Worm (Caenorhabditis elegans) whole organism, L4 larva: ENCODE results near the gene algn-7.
"Not testable (repeated sequence)": the region's sequence is repeated elsewhere in the genome, so short reads cannot be mapped to it uniquely, and the experiment has no call there.

ENCODE experiments used
- F37D6.2 ChIP-seq: sonication (generic microtip); optimal IDR thresholded peaks from 2 replicates; lab custom pipeline; 2016; ENCODE audit warnings: mild to moderate bottlenecking, missing genetic modification characterization, missing compliant biosample characterization
- aha-1 ChIP-seq: fragments of 150-350 bp; peaks from one replicate; lab custom pipeline; 2014; ENCODE audit warnings: missing biosample characterization, missing genetic modification characterization
- aly-2 ChIP-seq: sonication (generic microtip); optimal IDR thresholded peaks from 2 replicates; lab custom pipeline; 2018; ENCODE audit warnings: missing biosample characterization, missing genetic modification characterization
- ama-1 ChIP-seq: fragments of 150-350 bp; optimal IDR thresholded peaks from 2 replicates; lab custom pipeline; 2014; ENCODE audit warnings: inconsistent platforms, mixed read lengths
- ceh-20 ChIP-seq: fragments of 200-800 bp; sonication (Bioruptor generic); IDR thresholded peaks from 2 replicates; pipeline ENCODE4 v1.3.6; 2022; ENCODE audit warnings: missing genetic modification reagents, missing genetic modification characterization, missing compliant biosample characterization
- ceh-44 ChIP-seq: fragments of 200-800 bp; sonication (Bioruptor generic); IDR thresholded peaks from 2 replicates; pipeline ENCODE4 v1.3.6; 2022; ENCODE audit warnings: missing genetic modification reagents, missing genetic modification characterization, missing compliant biosample characterization
- daf-12 ChIP-seq: fragments of 150-350 bp; optimal IDR thresholded peaks from 2 replicates; lab custom pipeline; 2014; ENCODE audit warnings: missing biosample characterization, missing genetic modification reagents, missing genetic modification characterization
- daf-16 ChIP-seq, 3 experiments: sonication (generic microtip); optimal IDR thresholded peaks; 2 replicates each; lab custom pipeline; 2016 to 2017; ENCODE audit warnings: missing genetic modification characterization in 3 of 3, missing genetic modification reagents in 3 of 3, mild to moderate bottlenecking in 2 of 3, missing compliant biosample characterization in 2 of 3, missing biosample characterization in 1 of 3, moderate library complexity in 1 of 3
- dmd-8 ChIP-seq: fragments of 200-800 bp; sonication (Bioruptor generic); IDR thresholded peaks from 2 replicates; pipeline ENCODE4 v1.3.6; 2022; ENCODE audit warnings: missing genetic modification characterization, missing compliant biosample characterization
- dmd-9 ChIP-seq: fragments of 200-800 bp; sonication (Bioruptor generic); IDR thresholded peaks from 2 replicates; pipeline ENCODE4 v1.3.6; 2022; ENCODE audit warnings: missing genetic modification reagents, missing genetic modification characterization, missing compliant biosample characterization
- egl-27 ChIP-seq: sonication (generic microtip); optimal IDR thresholded peaks from 3 replicates; lab custom pipeline; 2017; ENCODE audit warnings: missing biosample characterization, missing genetic modification reagents, missing genetic modification characterization
- egl-43 ChIP-seq: fragments of 200-800 bp; sonication (Bioruptor generic); IDR thresholded peaks from 2 replicates; pipeline ENCODE4 v1.3.6; 2022; ENCODE audit warnings: missing genetic modification reagents, missing genetic modification characterization, missing compliant biosample characterization
- fkh-10 ChIP-seq: fragments of 150-350 bp; optimal IDR thresholded peaks from 2 replicates; lab custom pipeline; 2014; ENCODE audit warnings: missing biosample characterization, missing genetic modification reagents, missing genetic modification characterization
- fos-1 ChIP-seq: fragments of 150-350 bp; optimal IDR thresholded peaks from 2 replicates; lab custom pipeline; 2014; ENCODE audit warnings: missing biosample characterization, missing genetic modification characterization
- gei-8 ChIP-seq: fragments of 200-800 bp; sonication (Bioruptor generic); optimal IDR thresholded peaks from 2 replicates; lab custom pipeline; 2018; ENCODE audit warnings: mild to moderate bottlenecking, missing genetic modification characterization, missing compliant biosample characterization
- lim-7 ChIP-seq: fragments of 200-800 bp; sonication (Bioruptor generic); IDR thresholded peaks from 2 replicates; pipeline ENCODE4 v1.3.6; 2022; ENCODE audit warnings: missing genetic modification characterization, missing compliant biosample characterization
- lin-38 ChIP-seq: fragments of 200-800 bp; sonication (Bioruptor generic); IDR thresholded peaks from 2 replicates; pipeline ENCODE4 v1.3.6; 2022; ENCODE audit warnings: missing genetic modification reagents, missing genetic modification characterization, missing compliant biosample characterization
- lir-3 ChIP-seq: sonication (generic microtip); optimal IDR thresholded peaks from 2 replicates; lab custom pipeline; 2016; ENCODE audit warnings: mild to moderate bottlenecking, missing genetic modification characterization, missing compliant biosample characterization
- lsy-2 ChIP-seq, 2 experiments: fragments of 150-350 bp in 1 of 2; sonication (generic microtip) in 1 of 2; optimal IDR thresholded peaks; 2 replicates each; lab custom pipeline; 2014 to 2017; ENCODE audit warnings: missing biosample characterization in 2 of 2, missing genetic modification characterization in 2 of 2
- mep-1 ChIP-seq: fragments of 150-350 bp; sonication (generic microtip); optimal IDR thresholded peaks from 3 replicates; lab custom pipeline; 2014; ENCODE audit warnings: missing biosample characterization, missing genetic modification characterization
- nhr-102 ChIP-seq: sonication (generic microtip); optimal IDR thresholded peaks from 2 replicates; lab custom pipeline; 2016; ENCODE audit warnings: mild to moderate bottlenecking, missing genetic modification characterization, moderate library complexity, missing compliant biosample characterization
- nhr-28 ChIP-seq: fragments of 150-350 bp; optimal IDR thresholded peaks from 2 replicates; lab custom pipeline; 2014; ENCODE audit warnings: missing biosample characterization, missing genetic modification characterization
- nhr-76 ChIP-seq: fragments of 150-350 bp; optimal IDR thresholded peaks from 2 replicates; lab custom pipeline; 2014; ENCODE audit warnings: missing biosample characterization, missing genetic modification characterization
- php-3 ChIP-seq: fragments of 200-800 bp; sonication (Bioruptor generic); IDR thresholded peaks from 2 replicates; pipeline ENCODE4 v1.3.6; 2022; ENCODE audit warnings: missing genetic modification reagents, missing genetic modification characterization, missing compliant biosample characterization
- pqm-1 ChIP-seq: sonication (generic microtip); optimal IDR thresholded peaks from 2 replicates; lab custom pipeline; 2017; ENCODE audit warnings: missing biosample characterization, missing genetic modification characterization
- snpc-1.2 ChIP-seq: fragments of 200-800 bp; sonication (Bioruptor generic); IDR thresholded peaks from 2 replicates; pipeline ENCODE4 v1.3.6; 2022; ENCODE audit warnings: missing genetic modification reagents, missing genetic modification characterization, missing compliant biosample characterization
- unc-62 ChIP-seq, 3 experiments: fragments of 150-350 bp in 1 of 3; sonication (generic microtip); optimal IDR thresholded peaks in 2 of 3; peaks in 1 of 3; 1 replicate in 1 of 3; 2 replicates in 2 of 3; lab custom pipeline; 2014 to 2017; ENCODE audit warnings: missing biosample characterization in 3 of 3, missing genetic modification characterization in 3 of 3, missing genetic modification reagents in 3 of 3, missing genotype in 1 of 3
- zfp-3 ChIP-seq: fragments of 200-800 bp; sonication (Bioruptor generic); conservative IDR thresholded peaks from 2 replicates; pipeline ENCODE4 v1.3.6; 2022; ENCODE audit warnings: missing genetic modification reagents, missing genetic modification characterization, missing compliant biosample characterization

The algn-7 gene

DNA sequence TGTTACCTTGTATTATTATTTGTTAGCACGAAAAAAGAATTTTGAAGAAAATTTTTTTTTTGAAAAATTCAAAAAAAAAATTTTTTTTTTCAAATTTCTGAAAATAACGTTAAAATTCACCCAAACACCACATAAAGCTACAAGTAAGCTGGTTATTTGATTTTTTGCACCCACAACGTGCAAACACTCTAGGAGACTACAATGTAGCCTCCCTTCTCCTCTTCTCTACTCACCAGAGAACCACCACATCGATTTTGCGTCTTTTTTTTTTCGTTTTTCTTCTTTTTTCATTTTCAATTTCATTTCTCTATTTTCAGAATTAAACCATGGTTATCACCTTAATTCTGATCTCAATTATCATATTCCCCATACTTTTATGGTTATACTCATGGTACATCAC is 21.0 kb upstream of the algn-7 start, which contains the start of gene abhd-3.1:
Gene abhd-3.1, plus strand, starts transcription at position 318 of the 400 bp plus-strand sequence.
- peak; percentile 3 for TF ChIP-seq mep-1 (tag; lab: Kevin White, UChicago)
- TF ChIP-seq aha-1 (tag; lab: Kevin White, UChicago): peak; percentile 91
- TF ChIP-seq nhr-28: peak; percentile 22
- peak in 1 of 2 experiments; percentile 32 for TF ChIP-seq unc-62 (GFP tag; optimal IDR thresholded peaks at IDR 0.05 in 1 of 2; lab: Kevin White, UChicago)
- TF ChIP-seq unc-62 (tag; optimal IDR thresholded peaks at IDR 0.05; lab: Kevin White, UChicago): no peak
- no peak for TF ChIP-seq fkh-10 (GFP tag; lab: Kevin White, UChicago)
- TF ChIP-seq nhr-102 (tag; lab: Kevin White, UChicago): no peak

DNA sequence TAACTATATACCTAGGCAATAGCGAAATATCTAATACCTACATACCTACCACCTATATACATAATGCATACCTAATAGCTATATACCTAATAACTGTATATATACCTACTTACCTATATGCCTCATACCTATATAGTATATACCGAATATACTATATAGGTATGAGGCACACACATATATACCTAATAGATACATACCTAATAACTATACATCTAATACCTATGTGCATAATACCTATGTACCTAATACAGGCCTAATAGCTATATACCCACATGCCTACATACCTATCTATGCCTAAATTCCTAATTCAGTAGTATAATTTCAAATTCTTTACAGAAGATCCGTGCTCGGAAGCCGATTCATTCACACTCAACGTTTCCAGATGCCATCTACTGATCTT is 20.4 kb upstream of the algn-7 start:
- no peak for TF ChIP-seq php-3 (GFP tag; lab: Robert Waterston, UW)
- TF ChIP-seq fos-1 (tag; lab: Kevin White, UChicago): no peak
- no peak for TF ChIP-seq daf-12 (tag; lab: Kevin White, UChicago)
- no peak for TF ChIP-seq lsy-2 (tag; optimal IDR thresholded peaks at IDR 0.05; lab: Kevin White, UChicago)
- peak in 1 of 2 experiments; percentile 72 for TF ChIP-seq unc-62 (GFP tag; optimal IDR thresholded peaks at IDR 0.05 in 1 of 2; lab: Kevin White, UChicago)
- TF ChIP-seq unc-62 (tag; optimal IDR thresholded peaks at IDR 0.05; lab: Kevin White, UChicago): no peak

DNA sequence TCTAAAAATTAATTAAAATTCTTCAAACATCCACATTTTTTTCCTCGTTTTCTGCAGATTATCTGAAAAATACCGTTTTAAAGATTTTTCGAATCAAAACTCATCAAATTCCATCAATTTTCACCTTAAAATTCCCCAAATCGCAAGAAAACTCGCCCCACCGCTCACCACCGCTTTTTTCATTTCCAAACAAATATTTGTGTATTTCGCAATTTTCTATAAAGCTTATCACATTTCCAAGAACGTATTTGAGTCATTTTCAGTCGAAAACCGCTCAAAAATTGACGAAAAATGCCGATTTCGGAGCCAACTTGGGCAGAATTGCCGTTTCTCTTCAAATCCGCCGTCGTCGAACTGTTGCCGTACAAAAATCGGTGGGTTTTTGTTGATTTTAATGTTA is 15.6 kb upstream of the algn-7 start, which contains the start of gene Y60A3A.8:
Gene Y60A3A.8, plus strand, starts transcription at position 258 of the 400 bp plus-strand sequence.
- not testable (repeated sequence) for TF ChIP-seq lir-3 (tag; lab: Kevin White, UChicago); dmd-8 (GFP tag; lab: Robert Waterston, UW); egl-27

DNA sequence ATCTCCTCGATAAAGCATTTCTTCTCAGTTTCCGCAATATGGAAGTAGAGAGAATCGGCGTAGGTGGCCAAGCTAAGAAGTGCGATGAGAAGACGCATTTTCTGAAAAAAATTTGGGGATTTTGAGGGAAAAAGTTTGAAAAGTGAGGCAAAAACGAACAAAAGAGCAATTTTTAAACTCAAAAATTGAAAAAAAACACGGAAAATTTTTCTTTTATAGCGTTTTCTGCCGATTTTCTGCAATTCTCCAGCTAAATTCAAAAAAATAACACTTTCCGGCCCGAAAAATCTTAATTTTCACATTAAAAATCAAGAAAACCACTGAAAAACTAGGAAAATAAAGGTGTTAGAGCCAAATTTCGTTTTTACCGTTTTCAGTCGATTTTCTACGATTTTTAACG is 14.9 kb upstream of the algn-7 start, which contains the start of gene tmed-4:
Gene tmed-4, minus strand, starts transcription at position 101 of the 400 bp plus-strand sequence.
- not testable (repeated sequence) for TF ChIP-seq egl-43; lsy-2 (tag; optimal IDR thresholded peaks at IDR 0.05; lab: Kevin White, UChicago); lim-7 (GFP tag; lab: Robert Waterston, UW)

DNA sequence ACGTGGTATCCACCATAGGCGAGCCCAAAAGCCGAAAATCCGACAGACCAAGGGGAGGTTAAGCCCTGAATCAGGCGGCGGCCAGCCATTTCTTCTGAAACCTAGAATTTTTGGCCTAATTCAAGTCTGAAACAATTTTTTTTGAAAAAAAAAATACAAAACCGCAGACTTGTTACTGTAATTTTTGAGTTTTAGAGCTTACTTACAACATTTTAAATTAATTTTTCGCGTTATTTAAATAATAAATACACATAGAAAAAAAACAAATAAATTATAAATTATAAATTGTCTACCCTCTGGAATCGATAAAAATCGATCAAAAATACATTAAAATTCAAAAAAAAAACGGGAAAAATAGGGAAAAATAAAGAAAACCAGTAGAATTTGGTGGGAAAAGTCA is 12.4 kb upstream of the algn-7 start, which contains the start of gene dhs-24:
Gene dhs-24, minus strand, starts transcription at position 101 of the 400 bp plus-strand sequence.
- TF ChIP-seq lin-38 (GFP tag; lab: Robert Waterston, UW): 0 out of 2 replicates have a peak, but pooled peaks have one; percentile 21
- TF ChIP-seq daf-16 (GFP tag; optimal IDR thresholded peaks at IDR 0.05; lab: Kevin White, UChicago): no peak
- no peak for TF ChIP-seq daf-16 (tag; optimal IDR thresholded peaks at IDR 0.05; lab: Kevin White, UChicago)
- 0 out of 2 replicates have a peak, but pooled peaks have one; percentile 13 for TF ChIP-seq snpc-1.2 (GFP tag; lab: Robert Waterston, UW)
- peak; percentile 55 for TF ChIP-seq ama-1

DNA sequence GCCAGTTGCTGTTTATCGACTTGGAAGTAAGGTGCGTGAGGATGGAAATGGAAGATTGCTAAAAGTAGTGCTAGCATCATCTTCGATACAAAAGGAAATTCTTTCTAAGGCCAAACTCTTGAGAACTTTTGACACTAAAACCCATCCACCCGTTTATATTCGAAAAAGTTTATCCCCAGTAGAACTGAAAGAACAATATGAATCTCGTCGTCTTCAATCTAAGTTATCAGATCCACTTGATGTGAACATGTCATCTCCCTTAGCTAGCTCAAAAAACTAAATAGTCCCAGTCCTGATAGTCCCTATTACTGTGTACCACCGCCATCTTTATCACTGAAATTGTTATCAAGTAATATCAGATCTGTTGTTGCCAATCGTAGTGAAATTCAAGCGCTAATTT is 2.8 kb upstream of the algn-7 start:
- no peak for TF ChIP-seq aly-2
- no peak for TF ChIP-seq nhr-102 (tag; lab: Kevin White, UChicago)
- TF ChIP-seq ceh-44 (GFP tag; lab: Robert Waterston, UW): no peak
- TF ChIP-seq zfp-3 (GFP tag; lab: Robert Waterston, UW): no peak
- no peak for TF ChIP-seq nhr-76
- TF ChIP-seq lir-3 (tag; lab: Kevin White, UChicago): no peak
- TF ChIP-seq F37D6.2 (tag; lab: Kevin White, UChicago): no peak
- no peak for TF ChIP-seq ceh-20
- TF ChIP-seq unc-62 (GFP tag; optimal IDR thresholded peaks at IDR 0.05 in 1 of 2; lab: Kevin White, UChicago): peak in 1 of 2 experiments; percentile 50
- TF ChIP-seq unc-62 (tag; optimal IDR thresholded peaks at IDR 0.05; lab: Kevin White, UChicago): no peak

DNA sequence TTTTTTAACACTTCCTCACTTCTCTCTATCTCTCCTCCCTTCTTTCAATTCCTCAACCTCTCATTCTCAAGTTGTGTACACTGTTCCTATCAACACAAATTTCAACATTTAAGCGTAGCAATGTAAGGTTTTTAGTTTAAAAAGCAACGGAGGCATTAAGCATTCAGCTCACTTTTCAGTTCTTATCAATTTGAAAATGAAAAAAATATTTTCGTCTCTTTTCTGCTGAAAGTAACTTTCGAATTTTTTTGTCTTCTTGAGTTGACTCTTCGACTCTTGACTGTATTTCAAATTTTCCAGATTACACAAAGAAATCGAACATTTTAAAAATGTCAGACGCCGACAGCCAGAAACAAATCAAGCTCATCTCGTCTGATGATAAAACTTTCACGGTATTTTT is 10.2 kb downstream of the algn-7 start, which contains the start of gene skr-4:
Gene skr-4, plus strand, starts transcription at position 301 of the 400 bp plus-strand sequence.
- TF ChIP-seq php-3 (GFP tag; lab: Robert Waterston, UW) (no peak), gei-8 (GFP tag; lab: Kevin White, UChicago) (no peak), daf-16 (GFP tag; optimal IDR thresholded peaks at IDR 0.05; lab: Kevin White, UChicago) (no peak), daf-16 (tag; optimal IDR thresholded peaks at IDR 0.05; lab: Kevin White, UChicago) (peak; percentile 51), pqm-1 (peak; percentile 3), dmd-9 (GFP tag; lab: Robert Waterston, UW) (no peak)
